Worm (Caenorhabditis elegans): ENCODE data around the gene nspc-15.

The nspc-15 gene

DNA sequence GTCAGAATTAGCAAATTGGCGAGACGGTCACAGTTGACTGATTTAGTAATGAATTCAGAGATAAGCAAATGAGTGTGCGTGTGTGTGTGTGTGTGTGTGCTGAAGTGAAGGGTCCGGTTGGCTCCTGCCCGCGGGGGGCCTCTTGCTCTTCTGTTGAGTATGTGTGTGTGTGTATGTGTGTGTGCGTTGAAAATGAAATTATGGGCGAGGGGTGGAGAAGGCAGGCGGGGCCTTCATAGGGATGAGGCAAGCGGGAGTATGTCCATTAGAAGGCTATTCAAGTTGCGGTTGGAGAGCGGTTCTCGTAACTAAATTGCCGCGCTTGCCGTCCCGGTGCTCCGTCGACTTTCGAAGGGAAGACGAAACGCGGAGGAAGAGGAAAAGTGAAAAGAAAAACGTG lies 46.8 kb downstream of the nspc-15 start (continued):
- peak; percentile 30 for TF ChIP-seq tbx-2 (tag; optimal IDR thresholded peaks at IDR 0.05)
- TF ChIP-seq unc-30 (tag; optimal IDR thresholded peaks at IDR 0.05) = no peak
- TF ChIP-seq pag-3 (tag; optimal IDR thresholded peaks at IDR 0.05; ENCODE audit: borderline replicate concordance, insufficient read depth) = no peak
- TF ChIP-seq nhr-77 (tag; optimal IDR thresholded peaks at IDR 0.05) = no peak
- TF ChIP-seq hlh-17 (GFP tag; optimal IDR thresholded peaks at IDR 0.05; ENCODE audit: borderline replicate concordance) = no peak
- TF ChIP-seq egl-27 (tag; optimal IDR thresholded peaks at IDR 0.05) = no peak
- no peak for TF ChIP-seq C04F5.9 (tag; optimal IDR thresholded peaks at IDR 0.05)
- no peak for TF ChIP-seq unc-86 (tag; optimal IDR thresholded peaks at IDR 0.05)
- no peak for TF ChIP-seq nhr-28 (tag; optimal IDR thresholded peaks at IDR 0.05)
- TF ChIP-seq ceh-82 (tag; optimal IDR thresholded peaks at IDR 0.05) = no peak
- no peak for TF ChIP-seq ztf-11 (tag; optimal IDR thresholded peaks at IDR 0.05)
- no peak for TF ChIP-seq nhr-76 (tag; optimal IDR thresholded peaks at IDR 0.05)
